Fruit fly (Drosophila melanogaster): ENCODE results near the gene TAF1B.

Gene TAF1B

DNA sequence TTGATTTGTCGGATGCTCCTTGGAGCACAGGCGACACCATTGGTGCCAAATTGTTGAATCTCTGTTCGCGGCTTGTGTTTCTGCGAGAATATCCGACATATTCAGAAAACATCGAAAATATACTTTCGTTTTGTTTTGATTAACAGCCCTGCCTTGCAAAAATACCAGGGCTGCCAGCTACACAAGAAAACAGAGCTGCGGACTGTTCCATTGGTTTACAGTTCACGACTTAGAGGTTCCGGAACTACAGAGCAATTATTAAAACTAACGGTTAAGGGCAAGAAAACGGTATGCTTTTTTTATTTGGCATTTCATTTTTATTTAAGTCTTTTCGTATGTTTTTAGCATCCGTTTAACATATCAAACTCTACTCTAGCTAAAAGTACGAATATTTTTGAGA is 17.2 kb upstream of the TAF1B start, which contains the start of gene CG6254 (continued):
- TF ChIP-seq pnt (GFP tag; optimal IDR thresholded peaks at IDR 0.05) (peak; percentile 12), Poxn (GFP tag; IDR thresholded peaks at IDR 0.05) (no peak), CG2116 (GFP tag; optimal IDR thresholded peaks at IDR 0.05) (peak; percentile 54), CG34376 (GFP tag; optimal IDR thresholded peaks at IDR 0.05) (peak; percentile 45), ro (GFP tag; IDR thresholded peaks at IDR 0.05) (no peak), CG2129 (GFP tag; IDR thresholded peaks at IDR 0.05; ENCODE audit: partially characterized antibody) (no peak), Dip2 (GFP tag; IDR thresholded peaks at IDR 0.05) (no peak), CG8388 (GFP tag; optimal IDR thresholded peaks at IDR 0.05) (no peak), oc (tag; optimal IDR thresholded peaks at IDR 0.05) (no peak), C15 (GFP tag; IDR thresholded peaks at IDR 0.05) (no peak), CG13624 (GFP tag; optimal IDR thresholded peaks at IDR 0.05) (peak; percentile 13), CG13287 (GFP tag; IDR thresholded peaks at IDR 0.05; ENCODE audit: partially characterized antibody) (peak; percentile 68), CG10543 (GFP tag; optimal IDR thresholded peaks at IDR 0.05) (no peak), CG4328 (GFP tag; optimal IDR thresholded peaks at IDR 0.05) (no peak), shn (GFP tag; optimal IDR thresholded peaks at IDR 0.05) (peak; percentile 17), Opbp (GFP tag; IDR thresholded peaks at IDR 0.05; ENCODE audit: partially characterized antibody) (0 out of 3 replicates have a peak, but pooled peaks have one; percentile 34), pfk (GFP tag; optimal IDR thresholded peaks at IDR 0.05) (no peak), CG1603 (tag; optimal IDR thresholded peaks at IDR 0.05) (peak; percentile 68), dysf (GFP tag; IDR thresholded peaks at IDR 0.05) (0 out of 3 replicates have a peak, but pooled peaks have one; percentile 31), bowl (GFP tag; IDR thresholded peaks at IDR 0.05) (no peak), Side (GFP tag; optimal IDR thresholded peaks at IDR 0.05) (peak; percentile 0), az2 (GFP tag; optimal IDR thresholded peaks at IDR 0.05) (peak; percentile 45), gsb (GFP tag; IDR thresholded peaks at IDR 0.05) (no peak), ems (GFP tag; optimal IDR thresholded peaks at IDR 0.05) (peak; percentile 6), dpn (GFP tag; optimal IDR thresholded peaks at IDR 0.05) (peak in 1 of 2 experiments; percentile 47), CG11456 (GFP tag; IDR thresholded peaks at IDR 0.05) (peak; percentile 77), CG1529 (GFP tag; optimal IDR thresholded peaks at IDR 0.05) (no peak), HmgZ (tag; optimal IDR thresholded peaks at IDR 0.05) (peak; percentile 58), kni (GFP tag; optimal IDR thresholded peaks at IDR 0.05) (no peak), E2f2 (GFP tag; IDR thresholded peaks at IDR 0.05) (peak; percentile 37), Pdp1 (GFP tag; optimal IDR thresholded peaks at IDR 0.05) (peak in 1 of 2 experiments; percentile 29), Gug (GFP tag; IDR thresholded peaks at IDR 0.05) (peak; percentile 35; the same call in 1 of the 4 replicates), Dbx (GFP tag; IDR thresholded peaks at IDR 0.05) (peak; percentile 71), trem (tag; optimal IDR thresholded peaks at IDR 0.05) (peak; percentile 39), CG8944 (GFP tag; optimal IDR thresholded peaks at IDR 0.05) (peak; percentile 30), Aef1 (GFP tag; IDR thresholded peaks at IDR 0.05) (0 out of 3 replicates have a peak, but pooled peaks have one; percentile 19), Mrtf (GFP tag; IDR thresholded peaks at IDR 0.05) (0 out of 3 replicates have a peak, but pooled peaks have one; percentile 27), Lim3 (GFP tag; IDR thresholded peaks at IDR 0.05) (no peak), CG34224 (GFP tag; IDR thresholded peaks at IDR 0.05; ENCODE audit: partially characterized antibody) (peak; percentile 16; the same call in 1 of the 3 replicates), Ets65A (GFP tag) (peak; percentile 91), chif (GFP tag; optimal IDR thresholded peaks at IDR 0.05) (peak in 1 of 2 experiments; percentile 33), CG15696 (tag; optimal IDR thresholded peaks at IDR 0.05) (peak; percentile 23), sna (GFP tag; IDR thresholded peaks at IDR 0.05; ENCODE audit: partially characterized antibody) (peak; percentile 22; the same call in 1 of the 2 replicates), CG12071 (GFP tag; optimal IDR thresholded peaks at IDR 0.05) (no peak), HLH4C (GFP tag; IDR thresholded peaks at IDR 0.05; ENCODE audit: partially characterized antibody) (no peak; the same call in 1 of the 3 replicates), stwl (tag; optimal IDR thresholded peaks at IDR 0.05) (peak; percentile 88), CG17612 (GFP tag; IDR thresholded peaks at IDR 0.05) (no peak), CG14014 (GFP tag; IDR thresholded peaks at IDR 0.05) (peak; percentile 64; the same call in 1 of the 2 replicates), CG31441 (GFP tag; IDR thresholded peaks at IDR 0.05) (no peak), MBD-R2 (GFP tag; IDR thresholded peaks at IDR 0.05) (peak; percentile 99), Dref (GFP tag; IDR thresholded peaks at IDR 0.05) (no peak)
